Fruit fly (Drosophila melanogaster) whole organism, embryonic: ENCODE results near the gene CG12507.
A peak's percentile ranks its signal among the peaks of the same experiment; 100 is the strongest.

Experiments used
- Ada2b ChIP-seq: fragments of 200-800 bp; sonication (Bioruptor generic); IDR thresholded peaks from 2 replicates; pipeline ENCODE4 v1.3.6; 2022; ENCODE audit warnings: missing biosample characterization, missing genetic modification characterization
- Asciz ChIP-seq: fragments of 200-800 bp; sonication (Bioruptor generic); optimal IDR thresholded peaks from 2 replicates; lab custom pipeline; 2017; ENCODE audit warnings: missing biosample characterization, mild to moderate bottlenecking, missing genetic modification characterization, missing genetic modification reagents
- C15 ChIP-seq: fragments of 200-800 bp; sonication (Bioruptor generic); IDR thresholded peaks from 3 replicates; pipeline ENCODE4 v1.3.6; 2022; ENCODE audit warnings: missing biosample characterization, missing genetic modification characterization
- CG10209 ChIP-seq: fragments of 200-800 bp; sonication (Bioruptor generic); optimal IDR thresholded peaks from 3 replicates; lab custom pipeline; 2017; ENCODE audit warnings: missing biosample characterization, mild to moderate bottlenecking, missing genetic modification characterization, missing genetic modification reagents
- CG10274 ChIP-seq: fragments of 200-800 bp; sonication (Bioruptor generic); optimal IDR thresholded peaks from 3 replicates; lab custom pipeline; 2017; ENCODE audit warnings: missing biosample characterization, mild to moderate bottlenecking, missing genetic modification characterization
- CG11398 ChIP-seq: fragments of 200-800 bp; sonication (Bioruptor generic); optimal IDR thresholded peaks from 2 replicates; lab custom pipeline; 2016; ENCODE audit warnings: missing biosample characterization, missing genetic modification characterization
- CG12104 ChIP-seq: fragments of 200-800 bp; sonication (Bioruptor generic); optimal IDR thresholded peaks from 3 replicates; lab custom pipeline; 2016; ENCODE audit warnings: missing biosample characterization, missing genetic modification characterization
- CG12744 ChIP-seq: fragments of 200-800 bp; sonication (Bioruptor generic); optimal IDR thresholded peaks from 2 replicates; lab custom pipeline; 2016; ENCODE audit warnings: missing biosample characterization, missing genetic modification characterization
- CG13775 ChIP-seq: fragments of 200-800 bp; sonication (Bioruptor generic); optimal IDR thresholded peaks from 3 replicates; lab custom pipeline; 2017; ENCODE audit warnings: missing biosample characterization, mild to moderate bottlenecking, missing genetic modification characterization
- CG14860 ChIP-seq: fragments of 200-800 bp; sonication (Bioruptor generic); IDR thresholded peaks from 3 replicates; pipeline ENCODE4 v1.3.6; 2022; ENCODE audit warnings: missing biosample characterization, missing genetic modification characterization; ENCODE audit not compliant: partially characterized antibody
- CG16863 ChIP-seq: fragments of 200-800 bp; sonication (Bioruptor generic); optimal IDR thresholded peaks from 3 replicates; lab custom pipeline; 2016; ENCODE audit warnings: missing biosample characterization, missing genetic modification characterization
- CG18262 ChIP-seq: fragments of 200-800 bp; optimal IDR thresholded peaks from 3 replicates; lab custom pipeline; 2019; ENCODE audit warnings: missing biosample characterization, mild to moderate bottlenecking, missing genetic modification characterization, moderate library complexity
- CG18599 ChIP-seq: fragments of 200-800 bp; sonication (Bioruptor generic); optimal IDR thresholded peaks from 3 replicates; lab custom pipeline; 2017; ENCODE audit warnings: missing biosample characterization, missing genetic modification characterization, mild to moderate bottlenecking, moderate library complexity, missing genetic modification reagents
- CG18619 ChIP-seq: fragments of 200-800 bp; sonication (Bioruptor generic); optimal IDR thresholded peaks from 3 replicates; lab custom pipeline; 2017; ENCODE audit warnings: missing biosample characterization, mild to moderate bottlenecking, missing genetic modification characterization
- CG2889 ChIP-seq: fragments of 200-800 bp; sonication (Bioruptor generic); IDR thresholded peaks from 3 replicates; pipeline ENCODE4 v1.3.6; 2022; ENCODE audit warnings: missing biosample characterization, missing genetic modification characterization
- CG33213 ChIP-seq: fragments of 200-800 bp; sonication (Bioruptor generic); optimal IDR thresholded peaks from 3 replicates; lab custom pipeline; 2016; ENCODE audit warnings: missing biosample characterization, missing genetic modification characterization
- CG3407 ChIP-seq: fragments of 200-800 bp; sonication (Bioruptor generic); optimal IDR thresholded peaks from 2 replicates; lab custom pipeline; 2018; ENCODE audit warnings: missing biosample characterization, mild to moderate bottlenecking, missing genetic modification characterization
- CG34224 ChIP-seq: fragments of 200-800 bp; sonication (Bioruptor generic); IDR thresholded peaks from 3 replicates; pipeline ENCODE4 v1.3.6; 2022; ENCODE audit warnings: missing biosample characterization, missing genetic modification characterization; ENCODE audit not compliant: partially characterized antibody
- CG34376 ChIP-seq: fragments of 200-800 bp; sonication (Bioruptor generic); optimal IDR thresholded peaks from 2 replicates; lab custom pipeline; 2018; ENCODE audit warnings: missing biosample characterization, mild to moderate bottlenecking, missing genetic modification characterization
- CG3726 ChIP-seq: fragments of 200-800 bp; sonication (Bioruptor generic); IDR thresholded peaks from 3 replicates; pipeline ENCODE4, ENCODE4 v1.3.6; 2022; ENCODE audit warnings: missing biosample characterization, missing genetic modification characterization
- CG4424 ChIP-seq: fragments of 200-800 bp; sonication (Bioruptor generic); optimal IDR thresholded peaks from 3 replicates; lab custom pipeline; 2016; ENCODE audit warnings: missing biosample characterization, missing genetic modification characterization
- CG4730 ChIP-seq: fragments of 200-800 bp; sonication (Bioruptor generic); IDR thresholded peaks from 2 replicates; pipeline ENCODE4 v1.3.6; 2022; ENCODE audit warnings: missing biosample characterization, missing genetic modification characterization
- CG6175 ChIP-seq: fragments of 200-800 bp; sonication (Bioruptor generic); IDR thresholded peaks from 3 replicates; pipeline ENCODE4 v1.3.6; 2022; ENCODE audit warnings: missing biosample characterization, missing genetic modification characterization
- CG7357 ChIP-seq: fragments of 200-800 bp; sonication (Bioruptor generic); IDR thresholded peaks from 3 replicates; pipeline ENCODE4 v1.3.6; 2022; ENCODE audit warnings: missing biosample characterization, missing genetic modification characterization
- CG7556 ChIP-seq: fragments of 200-800 bp; sonication (Bioruptor generic); optimal IDR thresholded peaks from 2 replicates; lab custom pipeline; 2017; ENCODE audit warnings: missing biosample characterization, mild to moderate bottlenecking, missing genetic modification characterization
- CG8089 ChIP-seq: fragments of 200-800 bp; sonication (Bioruptor generic); optimal IDR thresholded peaks from 3 replicates; lab custom pipeline; 2016; ENCODE audit warnings: missing biosample characterization, missing genetic modification characterization
- CG8290 ChIP-seq, 3 experiments: fragments of 200-800 bp; sonication (Bioruptor generic); optimal IDR thresholded peaks; 2 replicates each; lab custom pipeline; 2016 to 2019; ENCODE audit warnings: missing biosample characterization in 3 of 3, missing genetic modification characterization in 3 of 3, mild to moderate bottlenecking in 2 of 3, moderate library complexity in 1 of 3
- CG8944 ChIP-seq: fragments of 200-800 bp; sonication (Bioruptor generic); optimal IDR thresholded peaks from 3 replicates; lab custom pipeline; 2016; ENCODE audit warnings: missing biosample characterization, missing genetic modification characterization
- CG9727 ChIP-seq: fragments of 200-800 bp; sonication (Bioruptor generic); optimal IDR thresholded peaks from 3 replicates; lab custom pipeline; 2017; ENCODE audit warnings: missing biosample characterization, mild to moderate bottlenecking, missing genetic modification characterization
- CoRest ChIP-seq: fragments of 200-800 bp; sonication (Bioruptor generic); optimal IDR thresholded peaks from 3 replicates; lab custom pipeline; 2018; ENCODE audit warnings: missing biosample characterization, mild to moderate bottlenecking, missing genetic modification characterization, moderate library complexity
- Dfd ChIP-seq, 2 experiments: fragments of >200 bp; optimal IDR thresholded peaks; 2 replicates each; lab custom pipeline; 2017; ENCODE audit warnings: missing biosample characterization in 2 of 2, missing genetic modification characterization in 2 of 2
- Gsc ChIP-seq: fragments of 200-800 bp; sonication (Bioruptor generic); IDR thresholded peaks from 2 replicates; pipeline ENCODE4 v1.3.6; 2022; ENCODE audit warnings: missing biosample characterization, missing genetic modification characterization
- H15 ChIP-seq: fragments of 200-800 bp; sonication (Bioruptor generic); IDR thresholded peaks from 3 replicates; pipeline ENCODE4 v1.3.6; 2022; ENCODE audit warnings: missing biosample characterization, missing genetic modification characterization
- Hey ChIP-seq: fragments of 200-800 bp; sonication (Bioruptor generic); optimal IDR thresholded peaks from 3 replicates; lab custom pipeline; 2018; ENCODE audit warnings: missing biosample characterization, mild to moderate bottlenecking, missing genetic modification characterization
- MBD-R2 ChIP-seq: fragments of 200-800 bp; sonication (Bioruptor generic); IDR thresholded peaks from 2 replicates; pipeline ENCODE4 v1.3.6; 2022; ENCODE audit warnings: missing biosample characterization, missing genetic modification characterization
- Myb ChIP-seq: fragments of 200-800 bp; sonication (Bioruptor generic); optimal IDR thresholded peaks from 2 replicates; lab custom pipeline; 2016; ENCODE audit warnings: missing biosample characterization, missing genetic modification characterization
- Side ChIP-seq: fragments of 200-800 bp; sonication (Bioruptor generic); optimal IDR thresholded peaks from 2 replicates; lab custom pipeline; 2016; ENCODE audit warnings: missing biosample characterization, missing genetic modification characterization
- Stat92E ChIP-seq, 3 experiments: fragments of >200 bp in 2 of 3; fragments of 200-800 bp in 1 of 3; sonication (Bioruptor generic) in 1 of 3; optimal IDR thresholded peaks; 2 replicates each; lab custom pipeline; 2017 to 2019; ENCODE audit warnings: missing biosample characterization in 3 of 3, missing genetic modification characterization in 3 of 3, mild to moderate bottlenecking in 1 of 3, moderate library complexity in 1 of 3
- ab ChIP-seq: fragments of 200-800 bp; sonication (Bioruptor generic); optimal IDR thresholded peaks from 2 replicates; lab custom pipeline; 2016; ENCODE audit warnings: missing biosample characterization, missing genetic modification characterization
- abd-A ChIP-seq: fragments of 200-800 bp; sonication (Bioruptor generic); optimal IDR thresholded peaks from 3 replicates; lab custom pipeline; 2019; ENCODE audit warnings: missing biosample characterization, mild to moderate bottlenecking, missing genetic modification characterization, moderate library complexity
- ara ChIP-seq: fragments of 200-800 bp; sonication (Bioruptor generic); IDR thresholded peaks from 2 replicates; pipeline ENCODE4 v1.3.6; 2022; ENCODE audit warnings: missing biosample characterization, missing genetic modification characterization
- gcm ChIP-seq: fragments of 200-800 bp; sonication (Bioruptor generic); optimal IDR thresholded peaks from 2 replicates; lab custom pipeline; 2019; ENCODE audit warnings: missing biosample characterization, mild to moderate bottlenecking, missing genetic modification characterization, moderate library complexity
- gro ChIP-seq: fragments of 200-800 bp; sonication (Bioruptor generic); optimal IDR thresholded peaks from 2 replicates; lab custom pipeline; 2016; ENCODE audit warnings: missing biosample characterization, missing genetic modification characterization
- h ChIP-seq: fragments of >200 bp; optimal IDR thresholded peaks from 2 replicates; lab custom pipeline; 2017
- jumu ChIP-seq: fragments of 200-800 bp; sonication (Bioruptor generic); optimal IDR thresholded peaks from 3 replicates; lab custom pipeline; 2016; ENCODE audit warnings: missing biosample characterization, missing genetic modification characterization
- oc ChIP-seq: fragments of 200-800 bp; sonication (Bioruptor generic); optimal IDR thresholded peaks from 2 replicates; lab custom pipeline; 2018; ENCODE audit warnings: missing biosample characterization, mild to moderate bottlenecking, missing genetic modification characterization, moderate library complexity
- odd ChIP-seq: fragments of 200-800 bp; sonication (Bioruptor generic); optimal IDR thresholded peaks from 2 replicates; lab custom pipeline; 2017; ENCODE audit warnings: missing biosample characterization, mild to moderate bottlenecking, missing genetic modification characterization
- org-1 ChIP-seq: fragments of 200-800 bp; sonication (Bioruptor generic); optimal IDR thresholded peaks from 2 replicates; lab custom pipeline; 2017; ENCODE audit warnings: missing biosample characterization, missing genetic modification characterization
- peb ChIP-seq: fragments of 200-800 bp; sonication (Bioruptor generic); IDR thresholded peaks from 2 replicates; pipeline ENCODE4 v1.3.6; 2022; ENCODE audit warnings: missing biosample characterization, missing genetic modification characterization
- pnt ChIP-seq: fragments of 200-800 bp; sonication (Bioruptor generic); optimal IDR thresholded peaks from 3 replicates; lab custom pipeline; 2016; ENCODE audit warnings: missing biosample characterization, missing genetic modification characterization
- vfl ChIP-seq: fragments of 200-800 bp; sonication (Bioruptor generic); optimal IDR thresholded peaks from 2 replicates; lab custom pipeline; 2016; ENCODE audit warnings: missing biosample characterization, missing genetic modification characterization
- wdn ChIP-seq: fragments of 200-800 bp; sonication (Bioruptor generic); IDR thresholded peaks from 2 replicates; pipeline ENCODE4 v1.3.6; 2022; ENCODE audit warnings: missing biosample characterization, missing genetic modification characterization

Gene CG12507

DNA sequence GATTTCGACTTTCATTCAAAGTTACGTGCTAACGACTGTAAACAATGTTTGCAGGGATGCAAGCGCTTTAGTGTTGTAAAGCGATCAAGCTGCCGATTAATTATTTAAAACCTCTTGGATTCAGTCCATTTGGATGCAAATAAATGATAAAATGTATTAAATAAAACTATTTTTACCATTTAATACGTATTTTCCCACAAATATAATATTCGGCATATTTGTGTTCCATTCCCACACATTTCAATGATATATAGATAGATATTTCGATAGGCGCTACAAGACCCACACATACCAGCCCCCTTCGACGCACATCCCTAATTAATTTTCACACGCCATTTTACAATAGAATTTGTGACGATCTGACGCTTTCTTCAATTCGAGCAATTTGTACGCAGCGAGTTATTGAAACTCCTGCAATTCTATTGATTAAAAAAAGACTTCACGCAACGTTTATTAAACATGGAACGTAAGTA is 22.2 kb upstream of the CG12507 start, which contains the start of the genes CG32576 and caz (continued):
- TF ChIP-seq abd-A (tag; lab: Kevin White, UChicago) (no peak), Ada2b (GFP tag; lab: Robert Waterston, UW) (no peak), Hey (tag; lab: Kevin White, UChicago) (no peak), Stat92E (GFP tag; optimal IDR thresholded peaks at IDR 0.05; lab: Kevin White, UChicago) (no peak), CG7556 (peak; percentile 32), Dfd (GFP tag; optimal IDR thresholded peaks at IDR 0.05; lab: Kevin White, UChicago) (no peak), CG4730 (GFP tag; lab: Robert Waterston, UW) (no peak), gcm (GFP tag; lab: Kevin White, UChicago) (no peak), CG13775 (GFP tag; lab: Kevin White, UChicago) (no peak), Myb (GFP tag; lab: Kevin White, UChicago) (peak; percentile 40), CoRest (tag; lab: Kevin White, UChicago) (peak; percentile 28), gro (GFP tag; lab: Kevin White, UChicago) (no peak), pnt (GFP tag; lab: Kevin White, UChicago) (no peak), ara (GFP tag; lab: Robert Waterston, UW) (no peak), Asciz (GFP tag; lab: Kevin White, UChicago) (no peak), CG4424 (GFP tag; lab: Kevin White, UChicago) (peak; percentile 28), CG3726 (GFP tag; lab: Robert Waterston, UW) (no peak), CG8290 (GFP tag; optimal IDR thresholded peaks at IDR 0.05; lab: Kevin White, UChicago) (no peak), CG8290 (tag; optimal IDR thresholded peaks at IDR 0.05; lab: Kevin White, UChicago) (peak in 1 of 2 experiments; percentile 33), CG18599 (GFP tag; lab: Kevin White, UChicago) (no peak), odd (GFP tag; lab: Kevin White, UChicago) (no peak), CG34224 (GFP tag; lab: Robert Waterston, UW) (peak; percentile 60), CG12104 (peak; percentile 24), CG7357 (GFP tag; lab: Robert Waterston, UW) (no peak), CG18262 (tag; lab: Kevin White, UChicago) (peak; percentile 26), CG16863 (no peak), CG10209 (GFP tag; lab: Kevin White, UChicago) (no peak), oc (tag; lab: Kevin White, UChicago) (no peak), MBD-R2 (peak; percentile 73), CG14860 (GFP tag; lab: Robert Waterston, UW) (no peak; the same call in 2 of the 3 replicates), CG2889 (GFP tag; lab: Robert Waterston, UW) (no peak), wdn (GFP tag; lab: Robert Waterston, UW) (no peak), CG9727 (peak; percentile 26), jumu (GFP tag; lab: Kevin White, UChicago) (no peak), h (lab: Kevin White, UChicago) (no peak), CG3407 (GFP tag; lab: Kevin White, UChicago) (no peak), vfl (GFP tag; lab: Kevin White, UChicago) (peak; percentile 15), Gsc (GFP tag; lab: Robert Waterston, UW) (no peak), ab (GFP tag; lab: Kevin White, UChicago) (no peak), CG34376 (GFP tag; lab: Kevin White, UChicago) (peak; percentile 16), CG33213 (no peak), CG18619 (GFP tag; lab: Kevin White, UChicago) (no peak), CG11398 (no peak), CG10274 (no peak), C15 (GFP tag; lab: Robert Waterston, UW) (no peak), H15 (GFP tag; lab: Robert Waterston, UW) (no peak), org-1 (GFP tag; lab: Kevin White, UChicago) (no peak), CG12744 (no peak), Side (GFP tag; lab: Kevin White, UChicago) (no peak), CG8944 (GFP tag; lab: Kevin White, UChicago) (no peak), CG6175 (GFP tag; lab: Robert Waterston, UW) (no peak), peb (GFP tag; lab: Robert Waterston, UW) (no peak), CG8089 (GFP tag; lab: Kevin White, UChicago) (no peak)
